Worm (Caenorhabditis elegans) whole organism, young adult: ENCODE results near the gene bus-1.

Experiments used
- B0019.2 ChIP-seq: fragments of 200-800 bp; sonication (Bioruptor generic); conservative IDR thresholded peaks from 2 replicates; pipeline ENCODE4 v1.3.6; 2022; ENCODE audit warnings: missing genetic modification reagents, missing genetic modification characterization, missing compliant biosample characterization
- B0261.1 ChIP-seq: sonication (generic microtip); optimal IDR thresholded peaks from 2 replicates; lab custom pipeline; 2016; ENCODE audit warnings: mild to moderate bottlenecking, missing genetic modification characterization, moderate library complexity, missing compliant biosample characterization
- B0336.3 ChIP-seq: fragments of 200-800 bp; sonication (Bioruptor generic); IDR thresholded peaks from 2 replicates; pipeline ENCODE4 v1.3.6; 2022; ENCODE audit warnings: missing genetic modification characterization, missing compliant biosample characterization
- C06A6.2 ChIP-seq: fragments of 200-800 bp; sonication (Bioruptor generic); conservative IDR thresholded peaks from 2 replicates; pipeline ENCODE4 v1.3.6; 2022; ENCODE audit warnings: missing genetic modification characterization, missing compliant biosample characterization
- C17E4.6 ChIP-seq: fragments of 200-800 bp; sonication (Bioruptor generic); IDR thresholded peaks from 2 replicates; pipeline ENCODE4 v1.3.6; 2022; ENCODE audit warnings: missing genetic modification reagents, missing genetic modification characterization, missing compliant biosample characterization
- F10E7.11 ChIP-seq: sonication (generic microtip); optimal IDR thresholded peaks from 2 replicates; lab custom pipeline; 2017; ENCODE audit warnings: mild to moderate bottlenecking, missing genetic modification characterization, moderate library complexity, missing compliant biosample characterization
- F23B12.7 ChIP-seq: sonication (generic microtip); optimal IDR thresholded peaks from 2 replicates; lab custom pipeline; 2017; ENCODE audit warnings: missing genetic modification characterization, mild to moderate bottlenecking, missing compliant biosample characterization, antibody characterized with exemption, moderate library complexity; ENCODE audit not compliant: insufficient read depth
- F49E8.2 ChIP-seq: sonication (generic microtip); optimal IDR thresholded peaks from 3 replicates; lab custom pipeline; 2017; ENCODE audit warnings: missing genetic modification characterization, mild to moderate bottlenecking, missing compliant biosample characterization, antibody characterized with exemption, moderate library complexity; ENCODE audit not compliant: insufficient read depth
- F57A8.1 ChIP-seq: fragments of 200-800 bp; sonication (Bioruptor generic); optimal IDR thresholded peaks from 2 replicates; lab custom pipeline; 2018; ENCODE audit warnings: mild to moderate bottlenecking, missing genetic modification characterization, moderate library complexity, missing compliant biosample characterization
- F57C9.4 ChIP-seq: sonication (generic microtip); optimal IDR thresholded peaks from 2 replicates; lab custom pipeline; 2017; ENCODE audit warnings: mild to moderate bottlenecking, missing genetic modification characterization, missing compliant biosample characterization
- K11D2.4 ChIP-seq: fragments of 200-800 bp; sonication (Bioruptor generic); IDR thresholded peaks from 2 replicates; pipeline ENCODE4 v1.3.6; 2022; ENCODE audit warnings: missing genetic modification reagents, missing genetic modification characterization, missing compliant biosample characterization
- Y67H2A.10 ChIP-seq: fragments of 200-800 bp; sonication (Bioruptor generic); conservative IDR thresholded peaks from 2 replicates; pipeline ENCODE4 v1.3.6; 2022; ENCODE audit warnings: missing genetic modification reagents, missing genetic modification characterization, missing compliant biosample characterization
- Y95B8A.8 ChIP-seq: fragments of 200-800 bp; sonication (Bioruptor generic); IDR thresholded peaks from 2 replicates; pipeline ENCODE4 v1.3.6; 2022; ENCODE audit warnings: missing genetic modification reagents, missing genetic modification characterization, missing compliant biosample characterization
- aptf-3 ChIP-seq: fragments of 200-800 bp; sonication (Bioruptor generic); IDR thresholded peaks from 2 replicates; pipeline ENCODE4 v1.3.6; 2022; ENCODE audit warnings: missing genetic modification characterization, missing compliant biosample characterization
- athp-1 ChIP-seq: sonication (generic microtip); optimal IDR thresholded peaks from 2 replicates; lab custom pipeline; 2017; ENCODE audit warnings: mild to moderate bottlenecking, missing genetic modification characterization, missing compliant biosample characterization
- attf-5 ChIP-seq: fragments of 200-800 bp; sonication (Bioruptor generic); optimal IDR thresholded peaks from 2 replicates; lab custom pipeline; 2018; ENCODE audit warnings: mild to moderate bottlenecking, missing genetic modification characterization, missing compliant biosample characterization
- bed-2 ChIP-seq: fragments of 200-800 bp; sonication (Bioruptor generic); IDR thresholded peaks from 2 replicates; pipeline ENCODE4 v1.3.6; 2022; ENCODE audit warnings: missing genetic modification reagents, missing genetic modification characterization, missing compliant biosample characterization
- ccch-3 ChIP-seq: fragments of 200-800 bp; sonication (Bioruptor generic); optimal IDR thresholded peaks from 2 replicates; lab custom pipeline; 2018; ENCODE audit warnings: mild to moderate bottlenecking, missing genetic modification characterization, missing compliant biosample characterization
- ceh-100 ChIP-seq: fragments of 200-800 bp; sonication (Bioruptor generic); IDR thresholded peaks from 2 replicates; pipeline ENCODE4 v1.3.6; 2022; ENCODE audit warnings: missing genetic modification reagents, missing genetic modification characterization, missing compliant biosample characterization
- ceh-27 ChIP-seq: fragments of 200-800 bp; sonication (Bioruptor generic); optimal IDR thresholded peaks from 2 replicates; lab custom pipeline; 2018; ENCODE audit warnings: mild to moderate bottlenecking, missing genetic modification characterization, moderate library complexity, missing compliant biosample characterization
- ceh-58 ChIP-seq: fragments of 200-800 bp; sonication (Bioruptor generic); IDR thresholded peaks from 2 replicates; pipeline ENCODE4 v1.3.6; 2022; ENCODE audit warnings: missing genetic modification characterization, missing compliant biosample characterization
- ceh-79 ChIP-seq: sonication (generic microtip); optimal IDR thresholded peaks from 2 replicates; lab custom pipeline; 2017; ENCODE audit warnings: mild to moderate bottlenecking, missing genetic modification characterization, missing compliant biosample characterization
- chd-7 ChIP-seq: sonication (generic microtip); optimal IDR thresholded peaks from 2 replicates; lab custom pipeline; 2016; ENCODE audit warnings: mild to moderate bottlenecking, missing genetic modification characterization, moderate library complexity, missing compliant biosample characterization
- hlh-12 ChIP-seq: sonication (generic microtip); optimal IDR thresholded peaks from 2 replicates; lab custom pipeline; 2016; ENCODE audit warnings: missing genetic modification characterization, missing compliant biosample characterization
- hlh-26 ChIP-seq: fragments of 200-800 bp; sonication (Bioruptor generic); conservative IDR thresholded peaks from 2 replicates; pipeline ENCODE4 v1.3.6; 2022; ENCODE audit warnings: missing genetic modification reagents, missing genetic modification characterization, missing compliant biosample characterization
- hmg-20 ChIP-seq: fragments of 200-800 bp; sonication (Bioruptor generic); IDR thresholded peaks from 2 replicates; pipeline ENCODE4 v1.3.6; 2022; ENCODE audit warnings: missing genetic modification reagents, missing genetic modification characterization, missing compliant biosample characterization
- lin-54 ChIP-seq: fragments of 200-800 bp; sonication (Bioruptor generic); optimal IDR thresholded peaks from 2 replicates; lab custom pipeline; 2018; ENCODE audit warnings: mild to moderate bottlenecking, missing genetic modification characterization, missing compliant biosample characterization
- lsl-1 ChIP-seq: fragments of 200-800 bp; sonication (Bioruptor generic); optimal IDR thresholded peaks from 2 replicates; lab custom pipeline; 2018; ENCODE audit warnings: mild to moderate bottlenecking, missing genetic modification characterization, moderate library complexity, missing compliant biosample characterization
- mel-28 ChIP-seq: sonication (generic microtip); optimal IDR thresholded peaks from 2 replicates; lab custom pipeline; 2016; ENCODE audit warnings: borderline replicate concordance, mild to moderate bottlenecking, missing genetic modification characterization, missing compliant biosample characterization
- nfyb-1 ChIP-seq: fragments of 200-800 bp; sonication (Bioruptor generic); IDR thresholded peaks from 2 replicates; pipeline ENCODE4 v1.3.6; 2022; ENCODE audit warnings: missing genetic modification reagents, missing genetic modification characterization, missing compliant biosample characterization
- nhr-179 ChIP-seq: sonication (generic microtip); optimal IDR thresholded peaks from 2 replicates; lab custom pipeline; 2016; ENCODE audit warnings: mild to moderate bottlenecking, missing genetic modification characterization, missing compliant biosample characterization
- nhr-27 ChIP-seq: fragments of 200-800 bp; sonication (Bioruptor generic); optimal IDR thresholded peaks from 2 replicates; lab custom pipeline; 2018; ENCODE audit warnings: mild to moderate bottlenecking, missing genetic modification characterization, moderate library complexity, missing compliant biosample characterization
- rpc-1 ChIP-seq, 2 experiments: fragments of 150-350 bp in 1 of 2; sonication (generic microtip) in 1 of 2; optimal IDR thresholded peaks; 2 replicates each; lab custom pipeline; 2014 to 2018; ENCODE audit warnings: missing biosample characterization in 1 of 2, missing genetic modification characterization in 1 of 2, missing genetic modification reagents in 1 of 2, missing genotype in 1 of 2
- sea-2 ChIP-seq: fragments of 200-800 bp; sonication (Bioruptor generic); IDR thresholded peaks from 2 replicates; pipeline ENCODE4 v1.3.6; 2022; ENCODE audit warnings: missing genetic modification characterization, missing compliant biosample characterization
- sptf-2 ChIP-seq: fragments of 200-800 bp; sonication (Bioruptor generic); optimal IDR thresholded peaks from 2 replicates; lab custom pipeline; 2018; ENCODE audit warnings: mild to moderate bottlenecking, missing genetic modification characterization, missing compliant biosample characterization
- tbp1 ChIP-seq: fragments of 200-800 bp; sonication (Bioruptor generic); optimal IDR thresholded peaks from 2 replicates; lab custom pipeline; 2018; ENCODE audit warnings: mild to moderate bottlenecking, missing genetic modification characterization, missing compliant biosample characterization
- unc-62 ChIP-seq: fragments of 150-350 bp; optimal IDR thresholded peaks from 2 replicates; lab custom pipeline; 2014; ENCODE audit warnings: missing biosample characterization, missing genetic modification reagents, missing genetic modification characterization
- ztf-18 ChIP-seq: sonication (generic microtip); optimal IDR thresholded peaks from 2 replicates; lab custom pipeline; 2016; ENCODE audit warnings: missing genotype, mild to moderate bottlenecking, missing genetic modification characterization, missing compliant biosample characterization
- ztf-25 ChIP-seq: fragments of 200-800 bp; sonication (Bioruptor generic); IDR thresholded peaks from 2 replicates; pipeline ENCODE4 v1.3.6; 2022; ENCODE audit warnings: missing genetic modification reagents, missing genetic modification characterization, missing compliant biosample characterization
- ztf-26 ChIP-seq: sonication (generic microtip); optimal IDR thresholded peaks from 2 replicates; lab custom pipeline; 2017; ENCODE audit warnings: missing genetic modification characterization, missing compliant biosample characterization

The bus-1 gene

ce11 chrV:8988104-8988503 is 36.5 kb downstream of the bus-1 start, which contains the start of gene str-87:
str-87 (minus strand) TSS chrV:8988204.
- TF ChIP-seq nhr-27 (tag; lab: Kevin White, UChicago) (no peak), ccch-3 (GFP tag; lab: Kevin White, UChicago) (no peak), chd-7 (tag; lab: Kevin White, UChicago) (no peak), B0336.3 (no peak), C17E4.6 (GFP tag; lab: Robert Waterston, UW) (no peak), sea-2 (GFP tag; lab: Robert Waterston, UW) (no peak), hlh-26 (GFP tag; lab: Robert Waterston, UW) (no peak), rpc-1 (optimal IDR thresholded peaks at IDR 0.05; lab: Kevin White, UChicago) (no peak), rpc-1 (tag; optimal IDR thresholded peaks at IDR 0.05; lab: Kevin White, UChicago) (no peak), F57C9.4 (no peak), aptf-3 (GFP tag; lab: Robert Waterston, UW) (no peak), B0261.1 (tag; lab: Kevin White, UChicago) (no peak), tbp1 (GFP tag; lab: Kevin White, UChicago) (no peak), F10E7.11 (tag; lab: Kevin White, UChicago) (no peak), ceh-58 (GFP tag; lab: Robert Waterston, UW) (no peak), hlh-12 (no peak)

ce11 chrV:8985740-8986139 is 38.9 kb downstream of the bus-1 start, which contains the start of gene str-85:
str-85 (minus strand) TSS chrV:8985840.
- TF ChIP-seq unc-62 (GFP tag; lab: Kevin White, UChicago) = no peak
- no peak for TF ChIP-seq attf-5 (GFP tag; lab: Kevin White, UChicago)
- no peak for TF ChIP-seq ceh-58 (GFP tag; lab: Robert Waterston, UW)
- TF ChIP-seq ztf-25 = no peak
- no peak for TF ChIP-seq ceh-27 (GFP tag; lab: Kevin White, UChicago)
- TF ChIP-seq F49E8.2 (tag; lab: Kevin White, UChicago) = no peak
- no peak for TF ChIP-seq F10E7.11 (tag; lab: Kevin White, UChicago)
- no peak for TF ChIP-seq lin-54 (GFP tag; lab: Kevin White, UChicago)
- TF ChIP-seq mel-28 (tag; lab: Kevin White, UChicago) = no peak
- no peak for TF ChIP-seq F57A8.1 (GFP tag; lab: Kevin White, UChicago)
- TF ChIP-seq nfyb-1 (GFP tag; lab: Robert Waterston, UW) = no peak
- TF ChIP-seq lsl-1 (GFP tag; lab: Kevin White, UChicago) = no peak
- no peak for TF ChIP-seq C06A6.2
- TF ChIP-seq B0019.2 (GFP tag; lab: Robert Waterston, UW) = no peak
- TF ChIP-seq bed-2 (GFP tag; lab: Robert Waterston, UW) = no peak
- no peak for TF ChIP-seq nhr-179 (tag; lab: Kevin White, UChicago)
- TF ChIP-seq Y67H2A.10 (GFP tag; lab: Robert Waterston, UW) = no peak

DNA sequence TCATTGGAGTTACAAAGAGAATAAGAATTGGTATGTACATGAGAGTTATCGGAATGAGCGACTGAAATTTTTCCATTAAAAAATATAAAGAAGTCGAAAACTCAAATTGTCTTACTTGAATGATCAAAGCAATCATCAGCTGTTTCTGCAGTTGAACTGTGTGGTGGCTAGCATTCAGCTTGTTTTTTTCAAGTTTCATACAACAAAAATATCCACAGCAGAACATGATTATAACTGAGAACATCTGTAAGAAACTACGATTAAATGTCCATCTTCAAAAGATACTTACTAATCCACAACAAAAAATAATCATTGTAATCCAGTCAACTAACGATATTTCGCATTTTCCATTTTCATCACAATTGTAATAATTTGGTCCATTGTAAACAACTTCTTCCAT is 39.8 kb downstream of the bus-1 start:
- TF ChIP-seq ceh-79 (no peak), F49E8.2 (tag; lab: Kevin White, UChicago) (no peak), athp-1 (no peak), Y95B8A.8 (GFP tag; lab: Robert Waterston, UW) (no peak), ztf-26 (tag; lab: Kevin White, UChicago) (no peak), F23B12.7 (tag; lab: Kevin White, UChicago) (no peak), sptf-2 (GFP tag; lab: Kevin White, UChicago) (no peak), hmg-20 (GFP tag; lab: Robert Waterston, UW) (no peak), K11D2.4 (no peak), ztf-18 (tag; lab: Kevin White, UChicago) (no peak), ceh-100 (no peak)
- TF ChIP-seq, all 124 proteins: peak for 0
